Fruit fly (Drosophila melanogaster): ENCODE results near the gene CG31523.

The CG31523 gene

dm6 chr3R:4453213-4453956, 25.6 kb downstream of the CG31523 start (continued):
- TF ChIP-seq salm (tag; optimal IDR thresholded peaks at IDR 0.05) = no peak
- TF ChIP-seq Doc3 (GFP tag; IDR thresholded peaks at IDR 0.05; ENCODE audit: partially characterized antibody) = 0 out of 3 replicates have a peak, but pooled peaks have one; percentile 32
- no peak for TF ChIP-seq CG15011 (GFP tag; optimal IDR thresholded peaks at IDR 0.05)
- no peak; the same call in 2 of the 3 replicates for TF ChIP-seq C15 (GFP tag; IDR thresholded peaks at IDR 0.05)
- no peak for TF ChIP-seq CG10959 (GFP tag; IDR thresholded peaks at IDR 0.05)
- no peak for TF ChIP-seq CG4328 (GFP tag; optimal IDR thresholded peaks at IDR 0.05)
- no peak for TF ChIP-seq br (optimal IDR thresholded peaks at IDR 0.05)
- peak in 1 of 2 experiments; percentile 19 for TF ChIP-seq tll (GFP tag; optimal IDR thresholded peaks at IDR 0.05)
- no peak for TF ChIP-seq org-1 (GFP tag; optimal IDR thresholded peaks at IDR 0.05)
- TF ChIP-seq CG2199 (GFP tag; IDR thresholded peaks at IDR 0.05) = 0 out of 3 replicates have a peak, but pooled peaks have one; percentile 16
- TF ChIP-seq HLH4C (GFP tag; IDR thresholded peaks at IDR 0.05; ENCODE audit: partially characterized antibody) = peak; percentile 54; the same call in 2 of the 3 replicates
- no peak for TF ChIP-seq CG9797 (GFP tag; optimal IDR thresholded peaks at IDR 0.05)
- TF ChIP-seq CG15514 (GFP tag; optimal IDR thresholded peaks at IDR 0.05) = peak; percentile 34
- no peak for TF ChIP-seq CG30020 (tag; optimal IDR thresholded peaks at IDR 0.05)
- TF ChIP-seq CG3847 (GFP tag; IDR thresholded peaks at IDR 0.05) = no peak
- TF ChIP-seq CG3407 (GFP tag; optimal IDR thresholded peaks at IDR 0.05) = no peak
- TF ChIP-seq CG17829 (tag; optimal IDR thresholded peaks at IDR 0.05) = no peak
- TF ChIP-seq chinmo (GFP tag; IDR thresholded peaks at IDR 0.05; ENCODE audit: partially characterized antibody) = 0 out of 4 replicates have a peak, but pooled peaks have one; percentile 79
- no peak for TF ChIP-seq CG16815 (GFP tag; optimal IDR thresholded peaks at IDR 0.05)
- TF ChIP-seq H2.0 (GFP tag; IDR thresholded peaks at IDR 0.05) = no peak
- peak; percentile 14 for TF ChIP-seq Side (GFP tag; optimal IDR thresholded peaks at IDR 0.05)
- TF ChIP-seq Ssrp (tag; optimal IDR thresholded peaks at IDR 0.05) = no peak
- no peak for TF ChIP-seq al (GFP tag; IDR thresholded peaks at IDR 0.05)
- TF ChIP-seq zfh1 (GFP tag; IDR thresholded peaks at IDR 0.05) = 0 out of 3 replicates have a peak, but pooled peaks have one; percentile 15
- TF ChIP-seq CG4854 (GFP tag; optimal IDR thresholded peaks at IDR 0.05) = no peak
- no peak for TF ChIP-seq Aef1 (GFP tag; IDR thresholded peaks at IDR 0.05)
- no peak for TF ChIP-seq sim (GFP tag; IDR thresholded peaks at IDR 0.05)
- no peak for TF ChIP-seq schlank (tag; optimal IDR thresholded peaks at IDR 0.05)
- no peak for TF ChIP-seq CG12942 (GFP tag; optimal IDR thresholded peaks at IDR 0.05)
- peak; percentile 44 for TF ChIP-seq wek (GFP tag; optimal IDR thresholded peaks at IDR 0.05)
- TF ChIP-seq gem (tag; optimal IDR thresholded peaks at IDR 0.05) = no peak
- TF ChIP-seq HmgD (GFP tag; optimal IDR thresholded peaks at IDR 0.05) = peak; percentile 74
- TF ChIP-seq CG15696 (tag; optimal IDR thresholded peaks at IDR 0.05) = no peak
- TF ChIP-seq ham (GFP tag; IDR thresholded peaks at IDR 0.05) = no peak
- TF ChIP-seq peb (GFP tag; IDR thresholded peaks at IDR 0.05) = no peak
- TF ChIP-seq trem (tag; optimal IDR thresholded peaks at IDR 0.05) = peak; percentile 5
- no peak for TF ChIP-seq Nf-YA (GFP tag; IDR thresholded peaks at IDR 0.05)
- TF ChIP-seq CG14050 (GFP tag; IDR thresholded peaks at IDR 0.05) = no peak
- no peak for TF ChIP-seq ems (GFP tag; optimal IDR thresholded peaks at IDR 0.05)
- peak; percentile 93 for TF ChIP-seq pros (GFP tag; optimal IDR thresholded peaks at IDR 0.05)
- TF ChIP-seq ro (GFP tag; IDR thresholded peaks at IDR 0.05) = no peak
- TF ChIP-seq CHES-1-like (GFP tag; optimal IDR thresholded peaks at IDR 0.05) = peak; percentile 1
- TF ChIP-seq Dip3 (GFP tag; optimal IDR thresholded peaks at IDR 0.05) = no peak
- TF ChIP-seq kay (GFP tag; optimal IDR thresholded peaks at IDR 0.05) = peak; percentile 37
- no peak for TF ChIP-seq CG12104 (GFP tag; optimal IDR thresholded peaks at IDR 0.05)
- no peak for TF ChIP-seq lmd (GFP tag; IDR thresholded peaks at IDR 0.05)
- no peak for TF ChIP-seq CG13775 (GFP tag; optimal IDR thresholded peaks at IDR 0.05)
- peak; percentile 66 for TF ChIP-seq CG17568 (GFP tag; optimal IDR thresholded peaks at IDR 0.05)
- peak; percentile 50; the same call in 2 of the 3 replicates for TF ChIP-seq zen2 (GFP tag; IDR thresholded peaks at IDR 0.05; ENCODE audit: partially characterized antibody)
